Fruit fly (Drosophila melanogaster): ENCODE data around the gene Cyp303a1.

Cyp303a1 gene

dm6 chr2L:16272730-16273129 lies 21.3 kb upstream of the Cyp303a1 start:
- TF ChIP-seq CrebA (GFP tag; optimal IDR thresholded peaks at IDR 0.05; ENCODE audit: borderline replicate concordance) (peak; percentile 26), usp (GFP tag; optimal IDR thresholded peaks at IDR 0.05) (no peak), ey (GFP tag; optimal IDR thresholded peaks at IDR 0.05) (peak; percentile 31), OdsH (GFP tag; optimal IDR thresholded peaks at IDR 0.05) (peak; percentile 57), brk (GFP tag; optimal IDR thresholded peaks at IDR 0.05) (peak; percentile 65), Jra (GFP tag; optimal IDR thresholded peaks at IDR 0.05) (peak; percentile 36), dmrt93B (GFP tag; optimal IDR thresholded peaks at IDR 0.05) (peak; percentile 18), Myc (optimal IDR thresholded peaks at IDR 0.05) (no peak), CG32264 (GFP tag; optimal IDR thresholded peaks at IDR 0.05) (peak; percentile 42), psq (GFP tag; optimal IDR thresholded peaks at IDR 0.05) (peak; percentile 13), jim (GFP tag; optimal IDR thresholded peaks at IDR 0.05) (peak; percentile 63), HLH106 (tag; optimal IDR thresholded peaks at IDR 0.05) (peak; percentile 22), rgr (GFP tag; optimal IDR thresholded peaks at IDR 0.05) (peak; percentile 67), sage (GFP tag; optimal IDR thresholded peaks at IDR 0.05) (peak; percentile 40), h (GFP tag; optimal IDR thresholded peaks at IDR 0.05) (peak; percentile 86), foxo (GFP tag; optimal IDR thresholded peaks at IDR 0.05) (peak in 1 of 2 experiments; percentile 10), br (GFP tag; optimal IDR thresholded peaks at IDR 0.05) (peak; percentile 67), fru (GFP tag; optimal IDR thresholded peaks at IDR 0.05) (peak; percentile 48), Vsx2 (GFP tag; optimal IDR thresholded peaks at IDR 0.05; ENCODE audit: partially characterized antibody) (no peak), Sp1 (GFP tag; optimal IDR thresholded peaks at IDR 0.05) (peak; percentile 14), Hr83 (GFP tag; optimal IDR thresholded peaks at IDR 0.05; ENCODE audit: poor library complexity, severe bottlenecking) (peak; percentile 81), Rel (GFP tag; optimal IDR thresholded peaks at IDR 0.05) (no peak), Rel (tag; optimal IDR thresholded peaks at IDR 0.05) (peak; percentile 73), Dfd (GFP tag; optimal IDR thresholded peaks at IDR 0.05) (no peak), Hnf4 (GFP tag; optimal IDR thresholded peaks at IDR 0.05) (peak; percentile 64), tai (GFP tag; optimal IDR thresholded peaks at IDR 0.05) (peak; percentile 67), Mio (GFP tag; optimal IDR thresholded peaks at IDR 0.05) (no peak)

dm6 chr2L:16273439-16273838 lies 20.5 kb upstream of the Cyp303a1 start:
- no peak for TF ChIP-seq fru (GFP tag; optimal IDR thresholded peaks at IDR 0.05)
- TF ChIP-seq Rel (GFP tag; optimal IDR thresholded peaks at IDR 0.05) = no peak
- TF ChIP-seq Rel (tag; optimal IDR thresholded peaks at IDR 0.05) = peak; percentile 5
- TF ChIP-seq h (GFP tag; optimal IDR thresholded peaks at IDR 0.05) = no peak
- TF ChIP-seq sv (GFP tag; optimal IDR thresholded peaks at IDR 0.05) = no peak
- no peak for TF ChIP-seq Sp1 (GFP tag; optimal IDR thresholded peaks at IDR 0.05)
- TF ChIP-seq Hr78 (GFP tag; optimal IDR thresholded peaks at IDR 0.05) = no peak

- no peak for TF ChIP-seq N (GFP tag; optimal IDR thresholded peaks at IDR 0.05)
- no peak for TF ChIP-seq dl (GFP tag; optimal IDR thresholded peaks at IDR 0.05; ENCODE audit: insufficient read depth in 1 of 2, partially characterized antibody in 2 of 2)
- no peak for TF ChIP-seq psq (GFP tag; optimal IDR thresholded peaks at IDR 0.05)
- no peak for TF ChIP-seq Rel (GFP tag; optimal IDR thresholded peaks at IDR 0.05)
- TF ChIP-seq Rel (tag; optimal IDR thresholded peaks at IDR 0.05) = no peak
- no peak for TF ChIP-seq Hnf4 (GFP tag; optimal IDR thresholded peaks at IDR 0.05)
- TF ChIP-seq foxo (GFP tag; optimal IDR thresholded peaks at IDR 0.05) = no peak
- no peak for TF ChIP-seq sage (GFP tag; optimal IDR thresholded peaks at IDR 0.05)
- TF ChIP-seq dmrt93B (GFP tag; optimal IDR thresholded peaks at IDR 0.05) = no peak
- TF ChIP-seq OdsH (GFP tag; optimal IDR thresholded peaks at IDR 0.05) = no peak
- no peak for TF ChIP-seq sv (GFP tag; optimal IDR thresholded peaks at IDR 0.05)
- no peak for TF ChIP-seq Myc (optimal IDR thresholded peaks at IDR 0.05)
- TF ChIP-seq Dif (GFP tag; optimal IDR thresholded peaks at IDR 0.05; ENCODE audit: partially characterized antibody) = no peak
Observed at dm6 chr2L:16274100-16274499, 19.9 kb upstream of the Cyp303a1 start.

- TF ChIP-seq lola (GFP tag; optimal IDR thresholded peaks at IDR 0.05) (no peak), Dif (GFP tag; optimal IDR thresholded peaks at IDR 0.05; ENCODE audit: partially characterized antibody) (peak; percentile 6)
Observed at dm6 chr2L:16275177-16275808, 18.7 kb upstream of the Cyp303a1 start.
